Worm (Caenorhabditis elegans) whole organism, late embryonic: ENCODE data around the gene srbc-43.

Experiments
- ama-1 ChIP-seq: fragments of 150-350 bp; optimal IDR thresholded peaks from 2 replicates; lab custom pipeline; 2014
- elt-2 ChIP-seq: sonication (generic microtip); optimal IDR thresholded peaks from 2 replicates; lab custom pipeline; 2016; ENCODE audit warnings: missing genetic modification reagents, missing genetic modification characterization, missing compliant biosample characterization

- no peak for TF ChIP-seq ama-1 (lab: Kevin White, UChicago)
- TF ChIP-seq elt-2 (tag; lab: Kevin White, UChicago): no peak
Measured at ce11 chrV:12819792-12820453, 29.6 kb upstream of the srbc-43 start, which contains the start of the genes ZC443.4 and ugt-18.
